Worm (Caenorhabditis elegans) whole organism, L1 larva: ENCODE results near the gene F47F2.3.

ENCODE experiments used
- F16B12.6 ChIP-seq: fragments of 150-350 bp; optimal IDR thresholded peaks from 2 replicates; lab custom pipeline; 2014; ENCODE audit warnings: missing biosample characterization, missing genetic modification characterization
- ama-1 ChIP-seq: fragments of 150-350 bp; optimal IDR thresholded peaks from 2 replicates; lab custom pipeline; 2014
- blmp-1 ChIP-seq: fragments of 150-350 bp; optimal IDR thresholded peaks from 2 replicates; lab custom pipeline; 2014; ENCODE audit warnings: missing biosample characterization, missing genetic modification characterization
- dsc-1 ChIP-seq: sonication (generic microtip); optimal IDR thresholded peaks from 2 replicates; lab custom pipeline; 2016; ENCODE audit warnings: mild to moderate bottlenecking, missing genetic modification characterization, missing compliant biosample characterization
- efl-3 ChIP-seq: fragments of 200-800 bp; sonication (Bioruptor generic); optimal IDR thresholded peaks from 2 replicates; lab custom pipeline; 2018; ENCODE audit warnings: mild to moderate bottlenecking, missing genetic modification characterization, missing compliant biosample characterization
- egl-27 ChIP-seq, 2 experiments: fragments of 150-350 bp in 1 of 2; sonication (generic microtip); optimal IDR thresholded peaks; 3 replicates each; lab custom pipeline; 2017 to 2018; ENCODE audit warnings: missing biosample characterization in 2 of 2, missing genetic modification characterization in 2 of 2, missing genetic modification reagents in 2 of 2
- elt-3 ChIP-seq, 6 experiments: fragments of 150-350 bp in 1 of 6; sonication (generic microtip); optimal IDR thresholded peaks; 2 replicates each; lab custom pipeline; 2017 to 2018; ENCODE audit warnings: missing biosample characterization in 6 of 6, missing genetic modification characterization in 6 of 6, inconsistent platforms in 1 of 6
- fkh-4 ChIP-seq: sonication (generic microtip); optimal IDR thresholded peaks from 2 replicates; lab custom pipeline; 2016; ENCODE audit warnings: missing compliant biosample characterization, missing genetic modification characterization, borderline replicate concordance
- fkh-8 ChIP-seq: sonication (generic microtip); optimal IDR thresholded peaks from 2 replicates; lab custom pipeline; 2016; ENCODE audit warnings: mild to moderate bottlenecking, missing genetic modification characterization, missing compliant biosample characterization
- hlh-17 ChIP-seq: fragments of 200-800 bp; sonication (Bioruptor generic); optimal IDR thresholded peaks from 2 replicates; lab custom pipeline; 2018; ENCODE audit warnings: missing genetic modification characterization, mild to moderate bottlenecking, missing compliant biosample characterization, moderate library complexity, borderline replicate concordance
- isw-1 ChIP-seq: fragments of 200-800 bp; sonication (Bioruptor generic); IDR thresholded peaks from 2 replicates; pipeline ENCODE4 v1.3.6; 2022; ENCODE audit warnings: missing genetic modification characterization, missing compliant biosample characterization
- lin-14 ChIP-seq: fragments of 200-800 bp; sonication (Bioruptor generic); optimal IDR thresholded peaks from 2 replicates; lab custom pipeline; 2018; ENCODE audit warnings: mild to moderate bottlenecking, missing genetic modification characterization, moderate library complexity, missing compliant biosample characterization
- lin-35 ChIP-seq, 2 experiments: fragments of 150-350 bp; optimal IDR thresholded peaks; 2 replicates each; lab custom pipeline; 2014; ENCODE audit warnings: missing biosample characterization in 2 of 2, missing genetic modification characterization in 2 of 2, missing genetic modification reagents in 2 of 2
- mab-9 ChIP-seq: fragments of 200-800 bp; sonication (Bioruptor generic); IDR thresholded peaks from 2 replicates; pipeline ENCODE4 v1.3.6; 2022; ENCODE audit warnings: missing genetic modification reagents, missing genetic modification characterization, missing compliant biosample characterization
- nhr-11 ChIP-seq: fragments of 150-350 bp; optimal IDR thresholded peaks from 2 replicates; lab custom pipeline; 2014; ENCODE audit warnings: missing biosample characterization, missing genetic modification characterization
- nhr-20 ChIP-seq: sonication (generic microtip); optimal IDR thresholded peaks from 2 replicates; lab custom pipeline; 2016; ENCODE audit warnings: mild to moderate bottlenecking, missing genetic modification characterization, missing compliant biosample characterization
- nhr-237 ChIP-seq: fragments of 150-350 bp; optimal IDR thresholded peaks from 2 replicates; lab custom pipeline; 2014; ENCODE audit warnings: missing biosample characterization, missing genetic modification characterization
- nhr-28 ChIP-seq: fragments of 150-350 bp; optimal IDR thresholded peaks from 2 replicates; lab custom pipeline; 2014; ENCODE audit warnings: missing biosample characterization, missing genetic modification characterization
- nhr-71 ChIP-seq: sonication (generic microtip); optimal IDR thresholded peaks from 2 replicates; lab custom pipeline; 2016; ENCODE audit warnings: mild to moderate bottlenecking, missing genetic modification characterization, moderate library complexity, missing compliant biosample characterization
- nhr-76 ChIP-seq: sonication (generic microtip); optimal IDR thresholded peaks from 2 replicates; lab custom pipeline; 2017; ENCODE audit warnings: missing biosample characterization, missing genetic modification characterization
- nhr-77 ChIP-seq: fragments of 150-350 bp; optimal IDR thresholded peaks from 2 replicates; lab custom pipeline; 2014; ENCODE audit warnings: missing biosample characterization, missing genetic modification characterization
- nhr-85 ChIP-seq: sonication (generic microtip); peaks from one replicate; lab custom pipeline; 2016; ENCODE audit warnings: missing genetic modification characterization, inconsistent platforms, missing compliant biosample characterization
- pqm-1 ChIP-seq: sonication (generic microtip); optimal IDR thresholded peaks from 3 replicates; lab custom pipeline; 2017; ENCODE audit warnings: missing biosample characterization, missing genetic modification characterization
- skn-1 ChIP-seq: fragments of 150-350 bp; optimal IDR thresholded peaks from 2 replicates; lab custom pipeline; 2014; ENCODE audit warnings: missing biosample characterization, missing genetic modification characterization
- snpc-4 ChIP-seq: fragments of 150-350 bp; optimal IDR thresholded peaks from 2 replicates; lab custom pipeline; 2014; ENCODE audit warnings: missing biosample characterization, missing genetic modification characterization
- sup-37 ChIP-seq: fragments of 200-800 bp; sonication (Bioruptor generic); optimal IDR thresholded peaks from 2 replicates; lab custom pipeline; 2018; ENCODE audit warnings: mild to moderate bottlenecking, missing genetic modification characterization, missing compliant biosample characterization
- swsn-7 ChIP-seq: sonication (generic microtip); optimal IDR thresholded peaks from 2 replicates; lab custom pipeline; 2016; ENCODE audit warnings: missing genetic modification characterization, missing compliant biosample characterization
- tbx-2 ChIP-seq: sonication (generic microtip); optimal IDR thresholded peaks from 2 replicates; lab custom pipeline; 2016; ENCODE audit warnings: missing genetic modification characterization, missing compliant biosample characterization
- unc-130 ChIP-seq: fragments of 150-350 bp; optimal IDR thresholded peaks from 2 replicates; lab custom pipeline; 2017; ENCODE audit warnings: missing biosample characterization, missing genetic modification characterization, inconsistent platforms
- unc-62 ChIP-seq: fragments of 150-350 bp; optimal IDR thresholded peaks from 2 replicates; lab custom pipeline; 2014; ENCODE audit warnings: missing biosample characterization, missing genetic modification reagents, missing genetic modification characterization
- vab-15 ChIP-seq: sonication (generic microtip); optimal IDR thresholded peaks from 2 replicates; lab custom pipeline; 2017; ENCODE audit warnings: missing genotype, mild to moderate bottlenecking, missing genetic modification characterization, missing compliant biosample characterization
- xbp-1 ChIP-seq: sonication (generic microtip); optimal IDR thresholded peaks from 2 replicates; lab custom pipeline; 2016; ENCODE audit warnings: missing genetic modification characterization, missing compliant biosample characterization
- zag-1 ChIP-seq: fragments of 150-350 bp; optimal IDR thresholded peaks from 2 replicates; lab custom pipeline; 2014; ENCODE audit warnings: missing biosample characterization, missing genetic modification characterization
- ztf-4 ChIP-seq: fragments of 150-350 bp; optimal IDR thresholded peaks from 2 replicates; lab custom pipeline; 2014; ENCODE audit warnings: missing biosample characterization, missing genetic modification characterization

Gene F47F2.3

ce11 chrX:3938950-3939349, 43.5 kb upstream of the F47F2.3 start, which contains the start of gene T19D2.3:
T19D2.3 (plus strand) TSS chrX:3939250.
- TF ChIP-seq nhr-77 (tag; lab: Kevin White, UChicago) = no peak
- TF ChIP-seq unc-130 (tag; lab: Kevin White, UChicago) = no peak
- TF ChIP-seq zag-1 (tag; lab: Kevin White, UChicago) = no peak
- no peak for TF ChIP-seq pqm-1
- no peak for TF ChIP-seq fkh-8 (tag; lab: Kevin White, UChicago)
- no peak for TF ChIP-seq nhr-11
- no peak for TF ChIP-seq ama-1 (lab: Kevin White, UChicago)
- no peak for TF ChIP-seq swsn-7 (tag; lab: Kevin White, UChicago)
- TF ChIP-seq nhr-237 (tag; lab: Kevin White, UChicago) = no peak
- TF ChIP-seq nhr-28 (tag; lab: Kevin White, UChicago) = no peak
- no peak for TF ChIP-seq nhr-71 (tag; lab: Kevin White, UChicago)
- no peak for TF ChIP-seq skn-1 (tag; lab: Kevin White, UChicago)
- no peak for TF ChIP-seq sup-37 (GFP tag; lab: Kevin White, UChicago)
- TF ChIP-seq dsc-1 (tag; lab: Kevin White, UChicago) = no peak
- no peak for TF ChIP-seq unc-62 (GFP tag; lab: Kevin White, UChicago)
- no peak for TF ChIP-seq tbx-2 (tag; lab: Kevin White, UChicago)
- no peak for TF ChIP-seq lin-35 (GFP tag; optimal IDR thresholded peaks at IDR 0.05; lab: Kevin White, UChicago)

DNA sequence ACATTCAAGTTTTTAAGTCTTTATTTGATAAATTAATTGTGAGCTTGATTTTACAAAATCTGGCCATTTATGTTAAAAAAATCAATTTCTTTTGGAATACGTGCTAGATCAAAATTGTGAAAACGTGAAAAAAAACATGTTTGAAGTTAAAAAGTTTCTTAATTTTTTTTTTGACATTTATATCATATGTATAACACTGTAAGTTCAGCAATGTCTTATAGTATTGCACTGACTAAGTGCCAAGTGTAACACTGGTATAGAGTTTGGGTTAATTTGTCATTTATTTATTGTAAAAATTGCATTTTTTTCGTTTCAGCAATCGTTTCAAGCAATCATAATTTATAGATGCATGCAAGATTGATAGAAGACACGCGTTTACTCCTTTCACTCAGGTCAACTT, 42.4 kb upstream of the F47F2.3 start:
- TF ChIP-seq fkh-4 (tag; lab: Kevin White, UChicago) (no peak), ztf-4 (tag; lab: Kevin White, UChicago) (no peak), vab-15 (tag; lab: Kevin White, UChicago) (no peak), snpc-4 (tag; lab: Kevin White, UChicago) (no peak), swsn-7 (tag; lab: Kevin White, UChicago) (no peak), elt-3 (tag; optimal IDR thresholded peaks at IDR 0.05; lab: Kevin White, UChicago) (no peak), xbp-1 (no peak), unc-130 (tag; lab: Kevin White, UChicago) (no peak), mab-9 (GFP tag; lab: Robert Waterston, UW) (no peak), fkh-8 (tag; lab: Kevin White, UChicago) (no peak), lin-14 (GFP tag; lab: Kevin White, UChicago) (no peak), hlh-17 (no peak), nhr-76 (tag; lab: Kevin White, UChicago) (no peak), efl-3 (GFP tag; lab: Kevin White, UChicago) (no peak), egl-27 (tag; optimal IDR thresholded peaks at IDR 0.05; lab: Kevin White, UChicago) (no peak), nhr-20 (tag; lab: Kevin White, UChicago) (no peak)

DNA sequence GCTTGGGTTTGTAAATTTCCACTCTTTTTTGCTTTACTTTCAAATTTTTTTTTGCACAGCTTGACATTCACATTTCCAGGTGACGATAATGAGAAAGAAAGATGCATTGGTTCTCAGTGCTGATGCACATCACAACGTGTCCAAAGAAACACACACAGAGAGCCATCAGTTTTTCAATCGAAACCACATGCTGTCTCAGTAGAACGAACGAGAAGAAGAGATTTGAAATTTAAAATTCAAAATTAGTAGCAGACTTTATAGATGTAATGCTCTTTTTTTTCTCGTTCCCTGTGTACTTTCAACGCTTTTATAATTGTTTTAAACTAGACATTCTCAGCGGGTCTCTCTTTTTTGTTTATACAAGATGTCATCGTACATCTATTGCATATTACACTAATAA, 42.0 kb upstream of the F47F2.3 start:
- TF ChIP-seq dsc-1 (tag; lab: Kevin White, UChicago) (peak; percentile 96), fkh-4 (tag; lab: Kevin White, UChicago) (peak; percentile 80), F16B12.6 (tag; lab: Kevin White, UChicago) (no peak)

DNA sequence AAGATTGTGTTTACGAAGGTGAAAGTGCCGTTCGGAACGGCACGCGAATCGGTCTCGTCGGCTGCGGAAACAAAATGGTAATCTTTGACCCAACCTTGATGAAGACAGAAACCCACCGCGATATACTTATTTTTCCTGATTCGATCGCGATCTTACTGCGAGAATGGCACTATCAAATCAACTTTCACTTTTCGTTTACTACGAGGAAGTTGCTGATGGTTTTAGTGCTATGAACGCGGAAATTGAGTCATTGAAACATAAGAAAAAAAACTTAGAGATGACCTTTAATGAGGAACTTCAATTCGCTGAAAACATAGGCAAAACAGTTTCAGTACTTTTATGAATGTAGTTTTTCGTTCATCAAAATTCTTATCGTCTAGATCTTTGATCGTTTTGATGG, 37.2 kb upstream of the F47F2.3 start:
- TF ChIP-seq efl-3 (GFP tag; lab: Kevin White, UChicago) = no peak
- peak; percentile 43 for TF ChIP-seq blmp-1
- peak; percentile 90 for TF ChIP-seq nhr-85 (tag; lab: Kevin White, UChicago)
- TF ChIP-seq pqm-1 = no peak
- TF ChIP-seq nhr-76 (tag; lab: Kevin White, UChicago) = no peak
- TF ChIP-seq swsn-7 (tag; lab: Kevin White, UChicago) = no peak
- TF ChIP-seq lin-14 (GFP tag; lab: Kevin White, UChicago) = peak; percentile 55
- TF ChIP-seq isw-1 = no peak
- TF ChIP-seq elt-3 (tag; optimal IDR thresholded peaks at IDR 0.05; lab: Kevin White, UChicago) = peak; percentile 19 to 77 (median 45)
- peak; percentile 39 for TF ChIP-seq tbx-2 (tag; lab: Kevin White, UChicago)
- TF ChIP-seq, all 84 proteins: peak for 5

DNA sequence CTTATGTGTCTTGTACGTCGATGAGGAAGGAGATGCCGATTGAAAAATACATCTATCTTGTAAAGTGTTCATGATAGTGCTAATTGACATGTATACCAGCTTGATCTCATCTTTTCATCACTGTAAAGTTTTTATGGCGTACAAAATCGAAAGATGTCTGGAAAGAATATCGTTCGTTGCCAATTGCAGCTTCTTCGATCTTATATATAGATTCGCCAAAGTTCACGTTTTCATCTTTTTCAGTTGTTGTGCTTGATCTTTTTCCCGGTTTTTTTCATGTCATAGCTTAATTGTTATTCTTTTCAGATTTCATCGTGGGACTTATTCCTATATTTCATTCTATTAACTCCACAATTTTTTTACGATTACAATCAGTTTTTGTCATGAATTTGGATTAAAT, 35.9 kb upstream of the F47F2.3 start, which contains the start of gene adt-3:
Gene adt-3, plus strand, starts transcription at position 301 of the 400 bp plus-strand sequence.
- no peak for TF ChIP-seq nhr-20 (tag; lab: Kevin White, UChicago)
- TF ChIP-seq, all 84 proteins: peak for 0
